Worm (Caenorhabditis elegans) whole organism, midembryonic: ENCODE results near the gene kqt-1.

Source experiments
- T22C8.4 ChIP-seq: fragments of 200-800 bp; sonication (Bioruptor generic); IDR thresholded peaks from 2 replicates; pipeline ENCODE4 v1.3.6; 2022; ENCODE audit warnings: missing genetic modification characterization, missing compliant biosample characterization
- cog-1 ChIP-seq: sonication (generic microtip); optimal IDR thresholded peaks from 2 replicates; lab custom pipeline; 2016; ENCODE audit warnings: missing genetic modification characterization, missing compliant biosample characterization
- flt-1 ChIP-seq: fragments of 200-800 bp; sonication (Bioruptor generic); IDR thresholded peaks from 2 replicates; pipeline ENCODE4 v1.3.6; 2022; ENCODE audit warnings: missing genetic modification characterization, missing compliant biosample characterization
- klf-2 ChIP-seq: fragments of 200-800 bp; sonication (Bioruptor generic); conservative IDR thresholded peaks from 2 replicates; pipeline ENCODE4 v1.3.6; 2022; ENCODE audit warnings: missing genetic modification reagents, missing genetic modification characterization, missing compliant biosample characterization
- med-1 ChIP-seq: sonication (generic microtip); optimal IDR thresholded peaks from 2 replicates; lab custom pipeline; 2017; ENCODE audit warnings: missing genetic modification characterization, mild to moderate bottlenecking, missing compliant biosample characterization, antibody characterized with exemption, missing genetic modification reagents; ENCODE audit not compliant: insufficient read depth
- ref-1 ChIP-seq: fragments of 200-800 bp; sonication (Bioruptor generic); conservative IDR thresholded peaks from 2 replicates; pipeline ENCODE4 v1.3.6; 2022; ENCODE audit warnings: missing genetic modification reagents, missing genetic modification characterization, missing compliant biosample characterization
- tab-1 ChIP-seq: fragments of 200-800 bp; sonication (Bioruptor generic); IDR thresholded peaks from 2 replicates; pipeline ENCODE4 v1.3.6; 2022; ENCODE audit warnings: missing genetic modification characterization, missing compliant biosample characterization
- ztf-23 ChIP-seq: fragments of 200-800 bp; sonication (Bioruptor generic); IDR thresholded peaks from 2 replicates; pipeline ENCODE4 v1.3.6; 2022; ENCODE audit warnings: missing genetic modification reagents, missing genetic modification characterization, missing compliant biosample characterization
- ztf-29 ChIP-seq: fragments of 200-800 bp; sonication (Bioruptor generic); IDR thresholded peaks from 2 replicates; pipeline ENCODE4 v1.3.6; 2022; ENCODE audit warnings: missing genetic modification reagents, missing genetic modification characterization, missing compliant biosample characterization

- TF ChIP-seq tab-1 (GFP tag; lab: Robert Waterston, UW) (no peak), T22C8.4 (GFP tag; lab: Robert Waterston, UW) (no peak), med-1 (GFP tag; lab: Kevin White, UChicago) (no peak), cog-1 (tag; lab: Kevin White, UChicago) (no peak), flt-1 (GFP tag; lab: Robert Waterston, UW) (no peak), ztf-23 (GFP tag; lab: Robert Waterston, UW) (no peak), ztf-29 (GFP tag; lab: Robert Waterston, UW) (no peak), ref-1 (no peak), klf-2 (no peak)
Observed at ce11 chrX:6656770-6657169, 38.0 kb downstream of the kqt-1 start.
